Worm (Caenorhabditis elegans) whole organism, L4 larva: ENCODE data around the gene rde-8.

ENCODE experiments used
- D1046.2 ChIP-seq: fragments of 200-800 bp; sonication (Bioruptor generic); IDR thresholded peaks from 2 replicates; pipeline ENCODE4 v1.3.6; 2022; ENCODE audit warnings: missing genetic modification characterization, missing compliant biosample characterization
- F49E8.2 ChIP-seq: sonication (generic microtip); optimal IDR thresholded peaks from 2 replicates; lab custom pipeline; 2016; ENCODE audit warnings: missing compliant biosample characterization, mild to moderate bottlenecking, missing genetic modification characterization, borderline replicate concordance
- attf-4 ChIP-seq: sonication (generic microtip); optimal IDR thresholded peaks from 3 replicates; lab custom pipeline; 2017; ENCODE audit warnings: missing biosample characterization, missing genetic modification characterization
- ceh-44 ChIP-seq: fragments of 200-800 bp; sonication (Bioruptor generic); IDR thresholded peaks from 2 replicates; pipeline ENCODE4 v1.3.6; 2022; ENCODE audit warnings: missing genetic modification reagents, missing genetic modification characterization, missing compliant biosample characterization
- duxl-1 ChIP-seq: sonication (generic microtip); optimal IDR thresholded peaks from 2 replicates; lab custom pipeline; 2016; ENCODE audit warnings: mild to moderate bottlenecking, missing genetic modification characterization, moderate library complexity, missing compliant biosample characterization; ENCODE audit not compliant: poor library complexity
- fkh-10 ChIP-seq: fragments of 150-350 bp; optimal IDR thresholded peaks from 2 replicates; lab custom pipeline; 2014; ENCODE audit warnings: missing biosample characterization, missing genetic modification reagents, missing genetic modification characterization
- fos-1 ChIP-seq: fragments of 150-350 bp; optimal IDR thresholded peaks from 2 replicates; lab custom pipeline; 2014; ENCODE audit warnings: missing biosample characterization, missing genetic modification characterization
- nhr-237 ChIP-seq: sonication (generic microtip); optimal IDR thresholded peaks from 2 replicates; lab custom pipeline; 2017; ENCODE audit warnings: missing biosample characterization, missing genetic modification characterization
- nhr-6 ChIP-seq: fragments of 150-350 bp; optimal IDR thresholded peaks from 2 replicates; lab custom pipeline; 2014; ENCODE audit warnings: missing biosample characterization, missing genetic modification characterization
- nhr-76 ChIP-seq: fragments of 150-350 bp; optimal IDR thresholded peaks from 2 replicates; lab custom pipeline; 2014; ENCODE audit warnings: missing biosample characterization, missing genetic modification characterization
- unc-62 ChIP-seq, 3 experiments: fragments of 150-350 bp in 1 of 3; sonication (generic microtip); optimal IDR thresholded peaks in 2 of 3; peaks in 1 of 3; 1 replicate in 1 of 3; 2 replicates in 2 of 3; lab custom pipeline; 2014 to 2017; ENCODE audit warnings: missing biosample characterization in 3 of 3, missing genetic modification characterization in 3 of 3, missing genetic modification reagents in 3 of 3, missing genotype in 1 of 3
- ztf-7 ChIP-seq: fragments of 150-350 bp; optimal IDR thresholded peaks from 2 replicates; lab custom pipeline; 2014; ENCODE audit warnings: missing biosample characterization, missing genetic modification characterization

- no peak for TF ChIP-seq ceh-44 (GFP tag; lab: Robert Waterston, UW)
- peak in 1 of 2 experiments; percentile 64 for TF ChIP-seq unc-62 (GFP tag; optimal IDR thresholded peaks at IDR 0.05 in 1 of 2; lab: Kevin White, UChicago)
- no peak for TF ChIP-seq unc-62 (tag; optimal IDR thresholded peaks at IDR 0.05; lab: Kevin White, UChicago)
- no peak for TF ChIP-seq nhr-237 (tag; lab: Kevin White, UChicago)
- no peak for TF ChIP-seq fkh-10
- TF ChIP-seq ztf-7 (tag; lab: Kevin White, UChicago) = no peak
- no peak for TF ChIP-seq D1046.2 (GFP tag; lab: Robert Waterston, UW)
- TF ChIP-seq nhr-76 (tag; lab: Kevin White, UChicago) = no peak
- no peak for TF ChIP-seq attf-4 (tag; lab: Kevin White, UChicago)
- no peak for TF ChIP-seq F49E8.2 (tag; lab: Kevin White, UChicago)
- no peak for TF ChIP-seq duxl-1 (tag; lab: Kevin White, UChicago)
- TF ChIP-seq nhr-6 (tag; lab: Kevin White, UChicago) = peak; percentile 24
- no peak for TF ChIP-seq fos-1
Observed at ce11 chrIV:7103211-7103679, at the start of gene rde-8, which contains the start of gene ZC477.3.
